Fruit fly (Drosophila melanogaster) Kc167 (cell line): ENCODE data around the gene Nhe1.

Source experiments
- Myc ChIP-seq: fragments of >200 bp; optimal IDR thresholded peaks from 2 replicates; lab custom pipeline; 2017; ENCODE audit warnings: missing external identifiers
- Sin3A ChIP-seq: fragments of >200 bp; optimal IDR thresholded peaks from 2 replicates; lab custom pipeline; 2018; ENCODE audit warnings: missing external identifiers
- h ChIP-seq: fragments of >200 bp; optimal IDR thresholded peaks from 3 replicates; lab custom pipeline; 2018; ENCODE audit warnings: missing external identifiers
- insv ChIP-seq: fragments of >200 bp; optimal IDR thresholded peaks from 3 replicates; lab custom pipeline; 2018; ENCODE audit warnings: missing external identifiers
- psq ChIP-seq: fragments of >200 bp; optimal IDR thresholded peaks from 2 replicates; lab custom pipeline; 2017; ENCODE audit warnings: missing external identifiers
- ttk ChIP-seq: sonication (Bioruptor generic); optimal IDR thresholded peaks from 2 replicates; lab custom pipeline; 2017; ENCODE audit warnings: missing external identifiers

DNA sequence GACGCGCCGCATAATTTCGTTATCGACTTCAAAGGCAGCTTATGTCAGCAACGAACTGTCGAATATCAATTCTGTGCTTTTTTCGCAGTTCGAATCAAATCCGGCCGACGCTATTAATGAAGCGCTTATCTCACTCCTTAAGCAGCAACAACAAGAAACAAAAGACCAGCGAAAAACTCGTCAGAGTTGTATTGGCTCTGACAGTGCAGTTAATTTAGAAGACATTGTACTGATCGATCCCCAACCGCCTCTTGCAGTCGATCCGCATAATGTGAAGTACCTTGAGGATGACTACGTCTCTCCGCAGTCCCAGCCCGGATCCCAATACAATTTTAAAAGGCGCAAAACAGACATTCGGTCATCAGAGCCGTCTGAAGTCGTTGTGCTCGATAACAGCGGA lies 37.0 kb downstream of the Nhe1 start:
- no peak for TF ChIP-seq psq (lab: Kevin White, UChicago)
- TF ChIP-seq Myc: no peak
- TF ChIP-seq insv: no peak
- no peak for TF ChIP-seq ttk
- TF ChIP-seq Sin3A (lab: Kevin White, UChicago): no peak
- no peak for TF ChIP-seq h
